Worm (Caenorhabditis elegans): Measurements from ENCODE around the gene col-108.

The col-108 gene

ce11 chrIV:1803882-1804281 lies 35.5 kb downstream of the col-108 start, which contains the start of gene Y38C1BA.1:
TSS of gene Y38C1BA.1 (minus strand) at chrIV:1803982.
- TF ChIP-seq Y75B8A.6 (GFP tag; IDR thresholded peaks at IDR 0.05) (no peak), nhr-77 (tag; optimal IDR thresholded peaks at IDR 0.05) (no peak)

- TF ChIP-seq lin-29 (GFP tag; IDR thresholded peaks at IDR 0.05), result no peak
- TF ChIP-seq dpl-1 (GFP tag; optimal IDR thresholded peaks at IDR 0.05), result peak; percentile 8
- no peak for TF ChIP-seq F26F4.8 (GFP tag; conservative IDR thresholded peaks at IDR 0.05)
- TF ChIP-seq rbr-2 (tag; optimal IDR thresholded peaks at IDR 0.05), result no peak
- TF ChIP-seq hlh-30 (tag; optimal IDR thresholded peaks at IDR 0.05; ENCODE audit: insufficient read depth), result peak; percentile 46
- TF ChIP-seq mep-1 (tag; optimal IDR thresholded peaks at IDR 0.05), result peak; percentile 1
- TF ChIP-seq T20F7.1 (GFP tag; optimal IDR thresholded peaks at IDR 0.05), result peak; percentile 89
- TF ChIP-seq lsy-2 (tag; optimal IDR thresholded peaks at IDR 0.05), result peak in 1 of 2 experiments; percentile 35
Measured at ce11 chrIV:1804613-1805012, 36.2 kb downstream of the col-108 start.

ce11 chrIV:1813869-1814268 lies 45.5 kb downstream of the col-108 start:
- no peak for TF ChIP-seq lir-3 (tag; optimal IDR thresholded peaks at IDR 0.05)
- TF ChIP-seq nhr-102 (tag; optimal IDR thresholded peaks at IDR 0.05), result no peak
- TF ChIP-seq duxl-1 (tag; optimal IDR thresholded peaks at IDR 0.05; ENCODE audit: poor library complexity), result no peak
- TF ChIP-seq tra-1 (GFP tag; IDR thresholded peaks at IDR 0.05), result no peak
- TF ChIP-seq T26A8.4 (GFP tag; IDR thresholded peaks at IDR 0.05), result no peak
- TF ChIP-seq mes-2 (tag; optimal IDR thresholded peaks at IDR 0.05; ENCODE audit: poor library complexity, severe bottlenecking), result no peak
- no peak for TF ChIP-seq nhr-25 (tag; optimal IDR thresholded peaks at IDR 0.05; ENCODE audit: borderline replicate concordance, insufficient read depth)
- TF ChIP-seq ama-1 (optimal IDR thresholded peaks at IDR 0.05), result no peak
- TF ChIP-seq Y48G9A.11 (GFP tag; IDR thresholded peaks at IDR 0.05), result no peak
- TF ChIP-seq hmg-1.1 (GFP tag; IDR thresholded peaks at IDR 0.05), result no peak
- no peak for TF ChIP-seq saeg-2 (GFP tag; IDR thresholded peaks at IDR 0.05)
- TF ChIP-seq nhr-48 (tag; optimal IDR thresholded peaks at IDR 0.05), result no peak
- no peak for TF ChIP-seq daf-16 (GFP tag; optimal IDR thresholded peaks at IDR 0.05)
- no peak for TF ChIP-seq daf-16 (tag; optimal IDR thresholded peaks at IDR 0.05)

ce11 chrIV:1814764-1815518 lies 46.6 kb downstream of the col-108 start, which contains the start of gene snn-1:
TSS of gene snn-1 (minus strand) at chrIV:1815118.
- TF ChIP-seq unc-62 (GFP tag; optimal IDR thresholded peaks at IDR 0.05 in 1 of 2) (peak in 1 of 2 experiments; percentile 77), unc-62 (tag; optimal IDR thresholded peaks at IDR 0.05) (no peak), lir-3 (tag; optimal IDR thresholded peaks at IDR 0.05) (no peak), aha-1 (tag) (peak; percentile 94), nhr-48 (tag; optimal IDR thresholded peaks at IDR 0.05) (no peak), lsy-2 (tag; optimal IDR thresholded peaks at IDR 0.05) (peak in 1 of 2 experiments; percentile 27)

- TF ChIP-seq lsy-2 (tag; optimal IDR thresholded peaks at IDR 0.05) (peak in 1 of 2 experiments; percentile 9), mdt-29 (GFP tag; IDR thresholded peaks at IDR 0.05) (no peak), mes-2 (tag; optimal IDR thresholded peaks at IDR 0.05; ENCODE audit: poor library complexity, severe bottlenecking) (peak; percentile 34), F37D6.2 (tag; optimal IDR thresholded peaks at IDR 0.05) (no peak)
Measured at ce11 chrIV:1816238-1816637, 47.9 kb downstream of the col-108 start.

- TF ChIP-seq lin-38 (GFP tag; IDR thresholded peaks at IDR 0.05) (0 out of 2 replicates have a peak, but pooled peaks have one; percentile 5), snpc-1.2 (GFP tag; IDR thresholded peaks at IDR 0.05) (0 out of 2 replicates have a peak, but pooled peaks have one; percentile 22), set-16 (GFP tag; IDR thresholded peaks at IDR 0.05) (peak; percentile 95), nhr-102 (tag; optimal IDR thresholded peaks at IDR 0.05) (no peak), aha-1 (tag) (peak; percentile 38)
Measured at ce11 chrIV:1818467-1819076, 50.2 kb downstream of the col-108 start.

All from whole organism, L4 larva.